Fruit fly (Drosophila melanogaster): ENCODE data around the gene CG31360.

The CG31360 gene

dm6 chr3R:17700488-17701130 is 15.7 kb downstream of the CG31360 start:
- TF ChIP-seq CG8478 (optimal IDR thresholded peaks at IDR 0.05) (no peak), Dll (optimal IDR thresholded peaks at IDR 0.05) (no peak), psq (optimal IDR thresholded peaks at IDR 0.05) (no peak)

dm6 chr3R:17701131-17701593 is 16.3 kb downstream of the CG31360 start:
- TF ChIP-seq CG8478 (optimal IDR thresholded peaks at IDR 0.05) (no peak), Dll (optimal IDR thresholded peaks at IDR 0.05) (no peak), EcR (GFP tag; optimal IDR thresholded peaks at IDR 0.05) (no peak), psq (optimal IDR thresholded peaks at IDR 0.05) (no peak), pan (optimal IDR thresholded peaks at IDR 0.05) (no peak)

dm6 chr3R:17701971-17702845 is 17.3 kb downstream of the CG31360 start:
- TF ChIP-seq usp (GFP tag; optimal IDR thresholded peaks at IDR 0.05) = no peak
- no peak for TF ChIP-seq CG8478 (optimal IDR thresholded peaks at IDR 0.05)
- no peak for TF ChIP-seq pan (optimal IDR thresholded peaks at IDR 0.05)
- no peak for TF ChIP-seq psq (optimal IDR thresholded peaks at IDR 0.05)
- no peak for TF ChIP-seq Dll (optimal IDR thresholded peaks at IDR 0.05)
- TF ChIP-seq EcR (GFP tag; optimal IDR thresholded peaks at IDR 0.05) = no peak

- TF ChIP-seq EcR (GFP tag; optimal IDR thresholded peaks at IDR 0.05) = no peak
- no peak for TF ChIP-seq Dll (optimal IDR thresholded peaks at IDR 0.05)
- TF ChIP-seq usp (GFP tag; optimal IDR thresholded peaks at IDR 0.05) = no peak
- no peak for TF ChIP-seq CG8478 (optimal IDR thresholded peaks at IDR 0.05)
- TF ChIP-seq pan (optimal IDR thresholded peaks at IDR 0.05) = no peak
- TF ChIP-seq psq (optimal IDR thresholded peaks at IDR 0.05) = no peak
Observed at dm6 chr3R:17703024-17703690, 18.3 kb downstream of the CG31360 start.

- TF ChIP-seq CG8478 (optimal IDR thresholded peaks at IDR 0.05) (no peak), psq (optimal IDR thresholded peaks at IDR 0.05) (no peak), Dll (optimal IDR thresholded peaks at IDR 0.05) (peak; percentile 5), usp (GFP tag; optimal IDR thresholded peaks at IDR 0.05) (no peak)
Observed at dm6 chr3R:17703691-17704537, 19.0 kb downstream of the CG31360 start.

- TF ChIP-seq Dll (optimal IDR thresholded peaks at IDR 0.05) (peak; percentile 52), CG8478 (optimal IDR thresholded peaks at IDR 0.05) (no peak)
Observed at dm6 chr3R:17704538-17704854, 19.6 kb downstream of the CG31360 start.

- TF ChIP-seq pan (optimal IDR thresholded peaks at IDR 0.05) (no peak), CG8478 (optimal IDR thresholded peaks at IDR 0.05) (no peak), psq (optimal IDR thresholded peaks at IDR 0.05) (no peak), Dll (optimal IDR thresholded peaks at IDR 0.05) (no peak), usp (GFP tag; optimal IDR thresholded peaks at IDR 0.05) (no peak), EcR (GFP tag; optimal IDR thresholded peaks at IDR 0.05) (no peak)
Observed at dm6 chr3R:17705140-17705539, 20.2 kb downstream of the CG31360 start.

dm6 chr3R:17705899-17706831 is 21.3 kb downstream of the CG31360 start:
- no peak for TF ChIP-seq Dll (optimal IDR thresholded peaks at IDR 0.05)
- TF ChIP-seq EcR (GFP tag; optimal IDR thresholded peaks at IDR 0.05) = no peak
- no peak for TF ChIP-seq CG8478 (optimal IDR thresholded peaks at IDR 0.05)

- TF ChIP-seq EcR (GFP tag; optimal IDR thresholded peaks at IDR 0.05) (no peak), Dll (optimal IDR thresholded peaks at IDR 0.05) (no peak), pan (optimal IDR thresholded peaks at IDR 0.05) (no peak), psq (optimal IDR thresholded peaks at IDR 0.05) (no peak), CG8478 (optimal IDR thresholded peaks at IDR 0.05) (no peak), usp (GFP tag; optimal IDR thresholded peaks at IDR 0.05) (no peak)
Observed at dm6 chr3R:17706971-17707406, 22.1 kb downstream of the CG31360 start.

- TF ChIP-seq psq (optimal IDR thresholded peaks at IDR 0.05) (no peak), EcR (GFP tag; optimal IDR thresholded peaks at IDR 0.05) (no peak), pan (optimal IDR thresholded peaks at IDR 0.05) (no peak), usp (GFP tag; optimal IDR thresholded peaks at IDR 0.05) (no peak), CG8478 (optimal IDR thresholded peaks at IDR 0.05) (no peak), Dll (optimal IDR thresholded peaks at IDR 0.05) (no peak)
Observed at dm6 chr3R:17707799-17708198, 22.9 kb downstream of the CG31360 start.

Data from whole organism.